Worm (Caenorhabditis elegans) whole organism, young adult: ENCODE measurements around the gene C16C8.10.

Experiments
- efl-1 ChIP-seq: fragments of 150-350 bp; optimal IDR thresholded peaks from 2 replicates; lab custom pipeline; 2014; ENCODE audit warnings: missing biosample characterization, missing genetic modification reagents, missing genetic modification characterization
- nhr-90 ChIP-seq: sonication (generic microtip); optimal IDR thresholded peaks from 2 replicates; lab custom pipeline; 2016; ENCODE audit warnings: missing genotype, mild to moderate bottlenecking, missing genetic modification characterization, missing compliant biosample characterization
- tbp1 ChIP-seq: fragments of 200-800 bp; sonication (Bioruptor generic); optimal IDR thresholded peaks from 2 replicates; lab custom pipeline; 2018; ENCODE audit warnings: mild to moderate bottlenecking, missing genetic modification characterization, missing compliant biosample characterization
- unc-130 ChIP-seq: sonication (generic microtip); optimal IDR thresholded peaks from 2 replicates; lab custom pipeline; 2016; ENCODE audit warnings: missing genetic modification reagents, missing genetic modification characterization, missing compliant biosample characterization

- TF ChIP-seq nhr-90 (no peak), efl-1 (GFP tag; lab: Kevin White, UChicago) (no peak), tbp1 (GFP tag; lab: Kevin White, UChicago) (no peak), unc-130 (GFP tag; lab: Kevin White, UChicago) (no peak)
Observed at ce11 chrII:3471603-3472002, 7.1 kb upstream of the C16C8.10 start, which contains the start of gene Y49F6B.13.
